Fruit fly (Drosophila melanogaster) whole organism, embryonic: Measurements from ENCODE around the gene TwdlV.

Source experiments
- Adf1 ChIP-seq: fragments of 200-800 bp; sonication (Bioruptor generic); IDR thresholded peaks from 2 replicates; pipeline ENCODE4 v1.3.6; 2022; ENCODE audit warnings: missing biosample characterization, missing genetic modification characterization
- Asciz ChIP-seq: fragments of 200-800 bp; sonication (Bioruptor generic); optimal IDR thresholded peaks from 2 replicates; lab custom pipeline; 2017; ENCODE audit warnings: missing biosample characterization, mild to moderate bottlenecking, missing genetic modification characterization, missing genetic modification reagents
- Atf3 ChIP-seq: fragments of 200-800 bp; sonication (Bioruptor generic); optimal IDR thresholded peaks from 3 replicates; lab custom pipeline; 2016; ENCODE audit warnings: missing biosample characterization, missing genetic modification characterization
- CG10462 ChIP-seq: fragments of 200-800 bp; sonication (Bioruptor generic); optimal IDR thresholded peaks from 2 replicates; lab custom pipeline; 2016; ENCODE audit warnings: missing biosample characterization, missing genetic modification characterization
- CG13775 ChIP-seq: fragments of 200-800 bp; sonication (Bioruptor generic); optimal IDR thresholded peaks from 3 replicates; lab custom pipeline; 2017; ENCODE audit warnings: missing biosample characterization, mild to moderate bottlenecking, missing genetic modification characterization
- CG13894 ChIP-seq: fragments of 200-800 bp; sonication (Bioruptor generic); optimal IDR thresholded peaks from 3 replicates; lab custom pipeline; 2018; ENCODE audit warnings: missing biosample characterization, mild to moderate bottlenecking, missing genetic modification characterization, moderate library complexity
- CG14014 ChIP-seq: fragments of 200-800 bp; sonication (Bioruptor generic); IDR thresholded peaks from 2 replicates; pipeline ENCODE4 v1.3.6; 2022; ENCODE audit warnings: missing biosample characterization, missing genetic modification characterization
- CG14860 ChIP-seq: fragments of 200-800 bp; sonication (Bioruptor generic); IDR thresholded peaks from 3 replicates; pipeline ENCODE4 v1.3.6; 2022; ENCODE audit warnings: missing biosample characterization, missing genetic modification characterization; ENCODE audit not compliant: partially characterized antibody
- CG1603 ChIP-seq: fragments of 200-800 bp; sonication (Bioruptor generic); optimal IDR thresholded peaks from 2 replicates; lab custom pipeline; 2019; ENCODE audit warnings: missing biosample characterization, mild to moderate bottlenecking, missing genetic modification characterization, moderate library complexity
- CG17612 ChIP-seq: fragments of 200-800 bp; sonication (Bioruptor generic); IDR thresholded peaks from 2 replicates; pipeline ENCODE4 v1.3.6; 2022; ENCODE audit warnings: missing biosample characterization, missing genetic modification characterization
- CG17912 ChIP-seq: fragments of 200-800 bp; sonication (Bioruptor generic); optimal IDR thresholded peaks from 2 replicates; lab custom pipeline; 2018; ENCODE audit warnings: missing biosample characterization, mild to moderate bottlenecking, missing genetic modification characterization
- CG2199 ChIP-seq: fragments of 200-800 bp; sonication (Bioruptor generic); IDR thresholded peaks from 3 replicates; pipeline ENCODE4 v1.3.6; 2022; ENCODE audit warnings: missing biosample characterization, missing genetic modification characterization
- CG31441 ChIP-seq: fragments of 200-800 bp; sonication (Bioruptor generic); IDR thresholded peaks from 2 replicates; pipeline ENCODE4 v1.3.6; 2022; ENCODE audit warnings: missing biosample characterization, missing genetic modification characterization
- CG34376 ChIP-seq: fragments of 200-800 bp; sonication (Bioruptor generic); optimal IDR thresholded peaks from 2 replicates; lab custom pipeline; 2018; ENCODE audit warnings: missing biosample characterization, mild to moderate bottlenecking, missing genetic modification characterization
- CG3995 ChIP-seq: fragments of 200-800 bp; sonication (Bioruptor generic); optimal IDR thresholded peaks from 3 replicates; lab custom pipeline; 2016; ENCODE audit warnings: missing biosample characterization, missing genetic modification characterization
- CG6813 ChIP-seq: fragments of 200-800 bp; sonication (Bioruptor generic); optimal IDR thresholded peaks from 2 replicates; lab custom pipeline; 2017; ENCODE audit warnings: missing biosample characterization, missing genetic modification characterization, mild to moderate bottlenecking, moderate library complexity, missing genetic modification reagents
- CG7556 ChIP-seq: fragments of 200-800 bp; sonication (Bioruptor generic); optimal IDR thresholded peaks from 2 replicates; lab custom pipeline; 2017; ENCODE audit warnings: missing biosample characterization, mild to moderate bottlenecking, missing genetic modification characterization
- CG7745 ChIP-seq: fragments of 200-800 bp; sonication (Bioruptor generic); optimal IDR thresholded peaks from 2 replicates; lab custom pipeline; 2018; ENCODE audit warnings: missing biosample characterization, mild to moderate bottlenecking, missing genetic modification characterization, moderate library complexity
- CHES-1-like ChIP-seq: fragments of 200-800 bp; sonication (Bioruptor generic); optimal IDR thresholded peaks from 2 replicates; lab custom pipeline; 2016; ENCODE audit warnings: missing biosample characterization, missing genetic modification characterization
- Dad ChIP-seq: fragments of 200-800 bp; sonication (Bioruptor generic); optimal IDR thresholded peaks from 3 replicates; lab custom pipeline; 2016; ENCODE audit warnings: missing biosample characterization, missing genetic modification characterization
- Ets65A ChIP-seq: fragments of 200-800 bp; sonication (Bioruptor generic); peaks from one replicate; lab custom pipeline; 2016; ENCODE audit warnings: missing biosample characterization, missing genetic modification characterization
- Hey ChIP-seq: fragments of 200-800 bp; sonication (Bioruptor generic); optimal IDR thresholded peaks from 3 replicates; lab custom pipeline; 2018; ENCODE audit warnings: missing biosample characterization, mild to moderate bottlenecking, missing genetic modification characterization
- Hmr ChIP-seq: fragments of 200-800 bp; sonication (Bioruptor generic); optimal IDR thresholded peaks from 3 replicates; lab custom pipeline; 2017; ENCODE audit warnings: mild to moderate bottlenecking, missing biosample characterization, missing genetic modification reagents, missing genetic modification characterization
- Med ChIP-seq: fragments of 200-800 bp; sonication (Bioruptor generic); peaks from one replicate; lab custom pipeline; 2016; ENCODE audit warnings: missing biosample characterization, missing genetic modification characterization, mild to moderate bottlenecking, inconsistent platforms, moderate library complexity
- NK7.1 ChIP-seq: fragments of 200-800 bp; sonication (Bioruptor generic); optimal IDR thresholded peaks from 3 replicates; lab custom pipeline; 2016; ENCODE audit warnings: missing biosample characterization, missing genetic modification characterization
- Nf-YC ChIP-seq: fragments of 200-800 bp; optimal IDR thresholded peaks from 3 replicates; lab custom pipeline; 2019; ENCODE audit warnings: missing biosample characterization, mild to moderate bottlenecking, missing genetic modification characterization, moderate library complexity
- Ravus ChIP-seq: fragments of 200-800 bp; sonication (Bioruptor generic); IDR thresholded peaks from 2 replicates; pipeline ENCODE4 v1.3.6; 2022; ENCODE audit warnings: missing biosample characterization, missing genetic modification characterization
- Rfx ChIP-seq: fragments of 200-800 bp; sonication (Bioruptor generic); IDR thresholded peaks from 2 replicates; pipeline ENCODE4 v1.3.6; 2022; ENCODE audit warnings: missing biosample characterization, missing genetic modification characterization
- Sin3A ChIP-seq: fragments of >200 bp; optimal IDR thresholded peaks from 2 replicates; lab custom pipeline; 2018
- Spps ChIP-seq: fragments of 200-800 bp; sonication (Bioruptor generic); optimal IDR thresholded peaks from 2 replicates; lab custom pipeline; 2018; ENCODE audit warnings: missing biosample characterization, mild to moderate bottlenecking, missing genetic modification characterization
- abd-A ChIP-seq: fragments of 200-800 bp; sonication (Bioruptor generic); optimal IDR thresholded peaks from 3 replicates; lab custom pipeline; 2019; ENCODE audit warnings: missing biosample characterization, mild to moderate bottlenecking, missing genetic modification characterization, moderate library complexity
- ap ChIP-seq: fragments of 200-800 bp; sonication (Bioruptor generic); IDR thresholded peaks from 2 replicates; pipeline ENCODE4 v1.3.6; 2022; ENCODE audit warnings: missing biosample characterization, missing genetic modification characterization
- ara ChIP-seq: fragments of 200-800 bp; sonication (Bioruptor generic); IDR thresholded peaks from 2 replicates; pipeline ENCODE4 v1.3.6; 2022; ENCODE audit warnings: missing biosample characterization, missing genetic modification characterization
- chinmo ChIP-seq: fragments of 200-800 bp; sonication (Bioruptor generic); IDR thresholded peaks from 4 replicates; pipeline ENCODE4 v1.3.6; 2022; ENCODE audit warnings: missing biosample characterization, missing genetic modification characterization; ENCODE audit not compliant: partially characterized antibody
- ci ChIP-seq: fragments of 200-800 bp; sonication (Bioruptor generic); IDR thresholded peaks from 3 replicates; pipeline ENCODE4 v1.3.6; 2022; ENCODE audit warnings: missing biosample characterization, missing genetic modification characterization
- corto ChIP-seq: fragments of 200-800 bp; sonication (Bioruptor generic); optimal IDR thresholded peaks from 2 replicates; lab custom pipeline; 2016; ENCODE audit warnings: missing biosample characterization, mild to moderate bottlenecking, missing genetic modification characterization, moderate library complexity
- crol ChIP-seq: fragments of 200-800 bp; sonication (Bioruptor generic); IDR thresholded peaks from 2 replicates; pipeline ENCODE4 v1.3.6; 2022; ENCODE audit warnings: missing biosample characterization, missing genetic modification characterization
- ewg ChIP-seq: fragments of 200-800 bp; sonication (Bioruptor generic); optimal IDR thresholded peaks from 3 replicates; lab custom pipeline; 2017; ENCODE audit warnings: mild to moderate bottlenecking, missing biosample characterization, missing genetic modification reagents, missing genetic modification characterization
- lov ChIP-seq, 2 experiments: fragments of 200-800 bp in 1 of 2; fragments of >200 bp in 1 of 2; sonication (Bioruptor generic) in 1 of 2; IDR thresholded peaks in 1 of 2; optimal IDR thresholded peaks in 1 of 2; 2 replicates in 1 of 2; 3 replicates in 1 of 2; pipeline versions ENCODE4 v1.3.6 to Lab custom; 2017 to 2022; ENCODE audit warnings: missing biosample characterization in 1 of 2, missing genetic modification characterization in 1 of 2
- maf-S ChIP-seq: fragments of 200-800 bp; sonication (Bioruptor generic); optimal IDR thresholded peaks from 2 replicates; lab custom pipeline; 2016; ENCODE audit warnings: missing biosample characterization, missing genetic modification characterization
- nerfin-1 ChIP-seq: fragments of 200-800 bp; sonication (Bioruptor generic); optimal IDR thresholded peaks from 3 replicates; lab custom pipeline; 2019; ENCODE audit warnings: missing biosample characterization, mild to moderate bottlenecking, missing genetic modification characterization, moderate library complexity
- nom ChIP-seq: fragments of 200-800 bp; sonication (Bioruptor generic); optimal IDR thresholded peaks from 2 replicates; lab custom pipeline; 2017; ENCODE audit warnings: missing biosample characterization, missing genetic modification characterization, mild to moderate bottlenecking, moderate library complexity, missing genetic modification reagents
- onecut ChIP-seq: fragments of 200-800 bp; sonication (Bioruptor generic); IDR thresholded peaks from 2 replicates; pipeline ENCODE4 v1.3.6; 2022; ENCODE audit warnings: missing biosample characterization, missing genetic modification characterization
- pros ChIP-seq: fragments of 200-800 bp; sonication (Bioruptor generic); optimal IDR thresholded peaks from 3 replicates; lab custom pipeline; 2019; ENCODE audit warnings: missing biosample characterization, mild to moderate bottlenecking, missing genetic modification characterization, moderate library complexity
- sens ChIP-seq: fragments of 200-800 bp; sonication (Bioruptor generic); peaks from one replicate; lab custom pipeline; 2016; ENCODE audit warnings: missing biosample characterization, missing genetic modification characterization
- slp2 ChIP-seq: fragments of 200-800 bp; sonication (Bioruptor generic); optimal IDR thresholded peaks from 2 replicates; lab custom pipeline; 2016; ENCODE audit warnings: missing biosample characterization, missing genetic modification characterization
- sug ChIP-seq: fragments of 200-800 bp; optimal IDR thresholded peaks from 2 replicates; lab custom pipeline; 2019; ENCODE audit warnings: missing biosample characterization, mild to moderate bottlenecking, missing genetic modification characterization, moderate library complexity
- vvl ChIP-seq: fragments of 200-800 bp; sonication (Bioruptor generic); IDR thresholded peaks from 2 replicates; pipeline ENCODE4 v1.3.6; 2022; ENCODE audit warnings: missing biosample characterization, missing genetic modification characterization
- zf30C ChIP-seq: fragments of 200-800 bp; sonication (Bioruptor generic); optimal IDR thresholded peaks from 3 replicates; lab custom pipeline; 2018; ENCODE audit warnings: missing biosample characterization, mild to moderate bottlenecking, missing genetic modification characterization
- zfh2 ChIP-seq: fragments of 200-800 bp; sonication (Bioruptor generic); optimal IDR thresholded peaks from 2 replicates; lab custom pipeline; 2016; ENCODE audit warnings: missing biosample characterization, missing genetic modification characterization

Gene TwdlV

DNA sequence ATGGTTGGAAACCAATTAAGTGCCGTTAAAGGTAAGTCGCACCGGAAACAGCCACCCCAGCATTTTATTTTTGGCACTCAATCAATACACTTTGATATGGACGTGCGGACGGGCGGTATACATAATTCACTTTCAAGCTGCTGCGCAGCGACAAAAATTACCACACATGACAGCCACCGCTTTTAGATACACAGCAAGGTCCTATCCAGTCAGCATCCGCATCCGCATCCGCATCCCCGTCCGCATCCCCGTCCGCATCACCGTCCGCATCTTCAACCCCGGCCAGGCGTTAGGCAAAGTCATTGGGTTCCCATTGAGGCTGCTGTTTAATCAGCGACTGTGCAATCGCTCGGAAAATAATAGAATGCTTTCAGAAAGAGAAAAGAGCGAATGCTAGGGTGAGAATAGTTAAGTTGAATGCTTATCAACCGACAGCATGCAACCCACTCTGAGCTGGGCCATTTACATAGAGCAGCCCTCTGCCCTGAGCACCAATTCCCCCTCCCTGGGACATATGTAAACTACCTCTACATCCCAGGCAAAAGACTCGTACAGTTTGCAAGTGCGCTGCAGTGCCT, 30.0 kb downstream of the TwdlV start:
- TF ChIP-seq onecut (GFP tag; lab: Robert Waterston, UW) (peak; percentile 10; the same call in 1 of the 2 replicates), Med (GFP tag; lab: Kevin White, UChicago) (peak; percentile 54), CG2199 (peak; percentile 70; the same call in 2 of the 3 replicates), CG17912 (no peak), vvl (GFP tag; lab: Robert Waterston, UW) (0 out of 2 replicates have a peak, but pooled peaks have one; percentile 26), CHES-1-like (no peak), CG3995 (no peak), abd-A (tag; lab: Kevin White, UChicago) (peak; percentile 20), CG14014 (GFP tag; lab: Robert Waterston, UW) (no peak), crol (peak; percentile 26; the same call in 1 of the 2 replicates), Hmr (GFP tag; lab: Kevin White, UChicago) (no peak), nerfin-1 (tag; lab: Kevin White, UChicago) (peak; percentile 51), zf30C (GFP tag; lab: Kevin White, UChicago) (no peak), lov (optimal IDR thresholded peaks at IDR 0.05; lab: Kevin White, UChicago) (no peak), lov (GFP tag; IDR thresholded peaks at IDR 0.05; lab: Robert Waterston, UW) (0 out of 3 replicates have a peak, but pooled peaks have one; percentile 50), Sin3A (lab: Kevin White, UChicago) (no peak), pros (GFP tag; lab: Kevin White, UChicago) (peak; percentile 84), Ets65A (peak; percentile 16), CG13775 (GFP tag; lab: Kevin White, UChicago) (peak; percentile 96), Hey (tag; lab: Kevin White, UChicago) (peak; percentile 28), Atf3 (GFP tag; lab: Kevin White, UChicago) (no peak), ci (GFP tag; lab: Robert Waterston, UW) (0 out of 3 replicates have a peak, but pooled peaks have one; percentile 24), Dad (no peak)

DNA sequence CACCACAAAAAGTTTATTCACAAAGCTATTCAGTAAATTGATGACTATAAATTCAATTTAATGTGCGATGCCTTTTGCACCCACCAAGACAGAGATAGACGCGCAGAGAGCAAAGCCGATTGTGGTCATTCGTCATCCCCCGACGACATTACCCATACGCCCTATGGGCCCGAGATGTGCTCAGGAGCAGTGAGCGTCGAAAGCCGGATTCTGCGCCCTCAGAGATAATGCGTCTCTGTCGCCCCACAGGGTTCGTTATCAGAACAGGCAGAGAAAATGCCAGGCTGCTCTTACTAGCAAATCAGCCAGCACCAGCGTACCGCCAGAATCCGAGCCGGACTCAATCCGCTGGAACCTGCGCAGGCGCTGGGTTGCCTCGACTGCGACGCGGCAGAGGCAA, 36.8 kb downstream of the TwdlV start:
- TF ChIP-seq CG34376 (GFP tag; lab: Kevin White, UChicago), result peak; percentile 9
- no peak for TF ChIP-seq Rfx (GFP tag; lab: Robert Waterston, UW)
- TF ChIP-seq CG6813 (GFP tag; lab: Kevin White, UChicago), result no peak
- no peak for TF ChIP-seq Ravus
- TF ChIP-seq Spps, result no peak
- TF ChIP-seq CG10462 (GFP tag; lab: Kevin White, UChicago), result no peak
- TF ChIP-seq NK7.1 (GFP tag; lab: Kevin White, UChicago), result no peak
- peak; percentile 13 for TF ChIP-seq CG13894 (tag; lab: Kevin White, UChicago)
- TF ChIP-seq ap (GFP tag; lab: Robert Waterston, UW), result no peak
- TF ChIP-seq zfh2, result no peak
- TF ChIP-seq corto (GFP tag; lab: Kevin White, UChicago), result no peak
- peak; percentile 76 for TF ChIP-seq Ets65A
- peak; percentile 36 for TF ChIP-seq Nf-YC (tag; lab: Kevin White, UChicago)
- no peak for TF ChIP-seq maf-S
- TF ChIP-seq Asciz (GFP tag; lab: Kevin White, UChicago), result no peak
- TF ChIP-seq sens, result no peak
- TF ChIP-seq slp2 (GFP tag; lab: Kevin White, UChicago), result no peak
- TF ChIP-seq chinmo (GFP tag; lab: Robert Waterston, UW), result 0 out of 4 replicates have a peak, but pooled peaks have one; percentile 28
- peak; percentile 69 for TF ChIP-seq sug
- no peak for TF ChIP-seq CG14860 (GFP tag; lab: Robert Waterston, UW)
- no peak for TF ChIP-seq CG17612 (GFP tag; lab: Robert Waterston, UW)
- no peak for TF ChIP-seq CG7556
- no peak for TF ChIP-seq CG7745 (tag; lab: Kevin White, UChicago)
- TF ChIP-seq nom (GFP tag; lab: Kevin White, UChicago), result peak; percentile 53
- peak; percentile 85 for TF ChIP-seq Adf1
- TF ChIP-seq CG1603, result no peak
- TF ChIP-seq ewg, result peak; percentile 98
- TF ChIP-seq ara (GFP tag; lab: Robert Waterston, UW), result no peak
- no peak for TF ChIP-seq CG31441
